Fruit fly (Drosophila melanogaster) whole organism, embryonic: ENCODE results near the gene ATPsynC.

Experiments used
- Atf-2 ChIP-seq: fragments of 200-800 bp; sonication (Bioruptor generic); optimal IDR thresholded peaks from 2 replicates; lab custom pipeline; 2016; ENCODE audit warnings: missing biosample characterization, missing genetic modification characterization
- BtbVII ChIP-seq: fragments of 200-800 bp; sonication (Bioruptor generic); optimal IDR thresholded peaks from 3 replicates; lab custom pipeline; 2017; ENCODE audit warnings: missing biosample characterization, mild to moderate bottlenecking, missing genetic modification characterization
- CG10462 ChIP-seq: fragments of 200-800 bp; sonication (Bioruptor generic); optimal IDR thresholded peaks from 2 replicates; lab custom pipeline; 2016; ENCODE audit warnings: missing biosample characterization, missing genetic modification characterization
- CG11398 ChIP-seq: fragments of 200-800 bp; sonication (Bioruptor generic); optimal IDR thresholded peaks from 2 replicates; lab custom pipeline; 2016; ENCODE audit warnings: missing biosample characterization, missing genetic modification characterization
- CG11723 ChIP-seq: fragments of 200-800 bp; sonication (Bioruptor generic); optimal IDR thresholded peaks from 2 replicates; lab custom pipeline; 2017; ENCODE audit warnings: missing biosample characterization, mild to moderate bottlenecking, missing genetic modification characterization
- CG12104 ChIP-seq: fragments of 200-800 bp; sonication (Bioruptor generic); optimal IDR thresholded peaks from 3 replicates; lab custom pipeline; 2016; ENCODE audit warnings: missing biosample characterization, missing genetic modification characterization
- CG12236 ChIP-seq: fragments of 200-800 bp; sonication (Bioruptor generic); optimal IDR thresholded peaks from 2 replicates; lab custom pipeline; 2016; ENCODE audit warnings: missing biosample characterization, missing genetic modification characterization
- CG13424 ChIP-seq: fragments of 200-800 bp; sonication (Bioruptor generic); optimal IDR thresholded peaks from 2 replicates; lab custom pipeline; 2019; ENCODE audit warnings: missing biosample characterization, mild to moderate bottlenecking, missing genetic modification characterization, moderate library complexity
- CG13775 ChIP-seq: fragments of 200-800 bp; sonication (Bioruptor generic); optimal IDR thresholded peaks from 3 replicates; lab custom pipeline; 2017; ENCODE audit warnings: missing biosample characterization, mild to moderate bottlenecking, missing genetic modification characterization
- CG14710 ChIP-seq: fragments of 200-800 bp; sonication (Bioruptor generic); optimal IDR thresholded peaks from 3 replicates; lab custom pipeline; 2019; ENCODE audit warnings: missing biosample characterization, mild to moderate bottlenecking, missing genetic modification characterization, moderate library complexity
- CG17612 ChIP-seq: fragments of 200-800 bp; sonication (Bioruptor generic); IDR thresholded peaks from 2 replicates; pipeline ENCODE4 v1.3.6; 2022; ENCODE audit warnings: missing biosample characterization, missing genetic modification characterization
- CG31365 ChIP-seq: fragments of 200-800 bp; sonication (Bioruptor generic); optimal IDR thresholded peaks from 2 replicates; lab custom pipeline; 2018; ENCODE audit warnings: missing biosample characterization, mild to moderate bottlenecking, missing genetic modification characterization
- CG33213 ChIP-seq: fragments of 200-800 bp; sonication (Bioruptor generic); optimal IDR thresholded peaks from 3 replicates; lab custom pipeline; 2016; ENCODE audit warnings: missing biosample characterization, missing genetic modification characterization
- CG34224 ChIP-seq: fragments of 200-800 bp; sonication (Bioruptor generic); IDR thresholded peaks from 3 replicates; pipeline ENCODE4 v1.3.6; 2022; ENCODE audit warnings: missing biosample characterization, missing genetic modification characterization; ENCODE audit not compliant: partially characterized antibody
- CG3995 ChIP-seq: fragments of 200-800 bp; sonication (Bioruptor generic); optimal IDR thresholded peaks from 3 replicates; lab custom pipeline; 2016; ENCODE audit warnings: missing biosample characterization, missing genetic modification characterization
- CG4730 ChIP-seq: fragments of 200-800 bp; sonication (Bioruptor generic); IDR thresholded peaks from 2 replicates; pipeline ENCODE4 v1.3.6; 2022; ENCODE audit warnings: missing biosample characterization, missing genetic modification characterization
- CG4820 ChIP-seq: fragments of 200-800 bp; sonication (Bioruptor generic); optimal IDR thresholded peaks from 3 replicates; lab custom pipeline; 2016; ENCODE audit warnings: missing biosample characterization, missing genetic modification characterization
- CG6689 ChIP-seq: fragments of 200-800 bp; sonication (Bioruptor generic); IDR thresholded peaks from 2 replicates; pipeline ENCODE4 v1.3.6; 2022; ENCODE audit warnings: missing biosample characterization, missing genetic modification characterization
- CG9817 ChIP-seq: fragments of 200-800 bp; sonication (Bioruptor generic); optimal IDR thresholded peaks from 2 replicates; lab custom pipeline; 2018; ENCODE audit warnings: missing biosample characterization, mild to moderate bottlenecking, missing genetic modification characterization, moderate library complexity
- Camta ChIP-seq: fragments of 200-800 bp; sonication (Bioruptor generic); optimal IDR thresholded peaks from 2 replicates; lab custom pipeline; 2016; ENCODE audit warnings: missing biosample characterization, missing genetic modification characterization
- Chrac-16 ChIP-seq: fragments of 200-800 bp; sonication (Bioruptor generic); optimal IDR thresholded peaks from 3 replicates; lab custom pipeline; 2016; ENCODE audit warnings: missing biosample characterization, missing genetic modification characterization
- D ChIP-seq, 2 experiments: fragments of 200-800 bp in 1 of 2; fragments of >200 bp in 1 of 2; sonication (Bioruptor generic) in 1 of 2; optimal IDR thresholded peaks; 2 replicates in 1 of 2; 3 replicates in 1 of 2; lab custom pipeline; 2017; ENCODE audit warnings: mild to moderate bottlenecking in 1 of 2, missing biosample characterization in 1 of 2, missing genetic modification characterization in 1 of 2, missing genetic modification reagents in 1 of 2
- Deaf1 ChIP-seq: fragments of 200-800 bp; optimal IDR thresholded peaks from 3 replicates; lab custom pipeline; 2019; ENCODE audit warnings: missing biosample characterization, mild to moderate bottlenecking, missing genetic modification characterization, moderate library complexity
- Dfd ChIP-seq, 2 experiments: fragments of >200 bp; optimal IDR thresholded peaks; 2 replicates each; lab custom pipeline; 2017; ENCODE audit warnings: missing biosample characterization in 2 of 2, missing genetic modification characterization in 2 of 2
- ERR ChIP-seq: fragments of 200-800 bp; sonication (Bioruptor generic); optimal IDR thresholded peaks from 2 replicates; lab custom pipeline; 2016; ENCODE audit warnings: missing biosample characterization, missing genetic modification characterization
- HLH3B ChIP-seq: fragments of 200-800 bp; sonication (Bioruptor generic); IDR thresholded peaks from 2 replicates; pipeline ENCODE4 v1.3.6; 2022; ENCODE audit warnings: missing biosample characterization, missing genetic modification characterization
- Hand ChIP-seq: fragments of 200-800 bp; sonication (Bioruptor generic); optimal IDR thresholded peaks from 2 replicates; lab custom pipeline; 2017; ENCODE audit warnings: mild to moderate bottlenecking, missing biosample characterization, missing genetic modification reagents, missing genetic modification characterization
- Nf-YA ChIP-seq: fragments of 200-800 bp; sonication (Bioruptor generic); IDR thresholded peaks from 2 replicates; pipeline ENCODE4 v1.3.6; 2022; ENCODE audit warnings: missing biosample characterization, missing genetic modification characterization
- Pdp1 ChIP-seq, 2 experiments: fragments of 200-800 bp; sonication (Bioruptor generic); optimal IDR thresholded peaks; 3 replicates each; lab custom pipeline; 2016; ENCODE audit warnings: missing biosample characterization in 2 of 2, missing genetic modification characterization in 2 of 2, mild to moderate bottlenecking in 1 of 2, moderate library complexity in 1 of 2
- Ptx1 ChIP-seq: fragments of 200-800 bp; sonication (Bioruptor generic); IDR thresholded peaks from 2 replicates; pipeline ENCODE4 v1.3.6; 2022; ENCODE audit warnings: missing biosample characterization, missing genetic modification characterization
- Sox102F ChIP-seq: fragments of 200-800 bp; sonication (Bioruptor generic); optimal IDR thresholded peaks from 2 replicates; lab custom pipeline; 2018; ENCODE audit warnings: missing biosample characterization, mild to moderate bottlenecking, missing genetic modification characterization, moderate library complexity
- btn ChIP-seq: fragments of 200-800 bp; sonication (Bioruptor generic); optimal IDR thresholded peaks from 2 replicates; lab custom pipeline; 2016; ENCODE audit warnings: missing biosample characterization, missing genetic modification characterization
- cato ChIP-seq: fragments of 200-800 bp; sonication (Bioruptor generic); optimal IDR thresholded peaks from 2 replicates; lab custom pipeline; 2016; ENCODE audit warnings: missing biosample characterization, missing genetic modification characterization, borderline replicate concordance
- dati ChIP-seq: fragments of 200-800 bp; sonication (Bioruptor generic); IDR thresholded peaks from 2 replicates; pipeline ENCODE4 v1.3.6; 2022; ENCODE audit warnings: missing biosample characterization, missing genetic modification characterization
- esg ChIP-seq: fragments of 200-800 bp; sonication (Bioruptor generic); conservative IDR thresholded peaks from 2 replicates; pipeline ENCODE4 v1.3.6; 2022; ENCODE audit warnings: missing biosample characterization, missing genetic modification characterization
- fd102C ChIP-seq: fragments of 200-800 bp; sonication (Bioruptor generic); optimal IDR thresholded peaks from 2 replicates; lab custom pipeline; 2018; ENCODE audit warnings: missing biosample characterization, mild to moderate bottlenecking, missing genetic modification characterization, moderate library complexity
- lola ChIP-seq, 3 experiments: fragments of >200 bp in 2 of 3; fragments of 200-800 bp in 1 of 3; sonication (Bioruptor generic) in 1 of 3; optimal IDR thresholded peaks; 2 replicates each; lab custom pipeline; 2017 to 2019; ENCODE audit warnings: missing biosample characterization in 3 of 3, missing genetic modification characterization in 3 of 3, mild to moderate bottlenecking in 1 of 3, moderate library complexity in 1 of 3
- mirr ChIP-seq: fragments of 200-800 bp; sonication (Bioruptor generic); optimal IDR thresholded peaks from 3 replicates; lab custom pipeline; 2018; ENCODE audit warnings: missing biosample characterization, mild to moderate bottlenecking, missing genetic modification characterization
- peb ChIP-seq: fragments of 200-800 bp; sonication (Bioruptor generic); IDR thresholded peaks from 2 replicates; pipeline ENCODE4 v1.3.6; 2022; ENCODE audit warnings: missing biosample characterization, missing genetic modification characterization
- pfk ChIP-seq: fragments of 200-800 bp; sonication (Bioruptor generic); optimal IDR thresholded peaks from 2 replicates; lab custom pipeline; 2018; ENCODE audit warnings: missing biosample characterization, mild to moderate bottlenecking, missing genetic modification characterization, moderate library complexity
- ranshi ChIP-seq: fragments of 200-800 bp; sonication (Bioruptor generic); IDR thresholded peaks from 2 replicates; pipeline ENCODE4 v1.3.6; 2022; ENCODE audit warnings: missing biosample characterization, missing genetic modification characterization
- schlank ChIP-seq: fragments of 200-800 bp; sonication (Bioruptor generic); optimal IDR thresholded peaks from 2 replicates; lab custom pipeline; 2018; ENCODE audit warnings: missing biosample characterization, mild to moderate bottlenecking, missing genetic modification characterization
- sima ChIP-seq: fragments of 200-800 bp; sonication (Bioruptor generic); optimal IDR thresholded peaks from 2 replicates; lab custom pipeline; 2016; ENCODE audit warnings: missing biosample characterization, missing genetic modification characterization
- sr ChIP-seq: fragments of 200-800 bp; sonication (Bioruptor generic); IDR thresholded peaks from 3 replicates; pipeline ENCODE4 v1.3.6; 2022; ENCODE audit warnings: missing biosample characterization, missing genetic modification characterization
- stwl ChIP-seq: fragments of 200-800 bp; sonication (Bioruptor generic); optimal IDR thresholded peaks from 3 replicates; lab custom pipeline; 2018; ENCODE audit warnings: missing biosample characterization, mild to moderate bottlenecking, missing genetic modification characterization, moderate library complexity
- trem ChIP-seq: fragments of 200-800 bp; optimal IDR thresholded peaks from 3 replicates; lab custom pipeline; 2019; ENCODE audit warnings: missing biosample characterization, mild to moderate bottlenecking, missing genetic modification characterization, moderate library complexity
- trh ChIP-seq: fragments of 200-800 bp; sonication (Bioruptor generic); optimal IDR thresholded peaks from 2 replicates; lab custom pipeline; 2016; ENCODE audit warnings: missing biosample characterization, missing genetic modification characterization
- tup ChIP-seq: fragments of 200-800 bp; sonication (Bioruptor generic); optimal IDR thresholded peaks from 2 replicates; lab custom pipeline; 2016; ENCODE audit warnings: missing biosample characterization, mild to moderate bottlenecking, missing genetic modification characterization, moderate library complexity
- tx ChIP-seq: fragments of 200-800 bp; sonication (Bioruptor generic); optimal IDR thresholded peaks from 2 replicates; lab custom pipeline; 2016; ENCODE audit warnings: missing biosample characterization, missing genetic modification characterization
- wek ChIP-seq: fragments of 200-800 bp; sonication (Bioruptor generic); optimal IDR thresholded peaks from 3 replicates; lab custom pipeline; 2018; ENCODE audit warnings: missing biosample characterization, mild to moderate bottlenecking, missing genetic modification characterization, moderate library complexity
- zen ChIP-seq: fragments of 200-800 bp; sonication (Bioruptor generic); optimal IDR thresholded peaks from 3 replicates; lab custom pipeline; 2018; ENCODE audit warnings: missing biosample characterization, mild to moderate bottlenecking, missing genetic modification characterization, moderate library complexity

Gene ATPsynC

dm6 chr3R:31215830-31216229 lies 3.6 kb downstream of the ATPsynC start, which contains the start of gene CG15561 (continued):
- TF ChIP-seq CG12104 (GFP tag; lab: Kevin White, UChicago) (no peak), Pdp1 (GFP tag; optimal IDR thresholded peaks at IDR 0.05; lab: Kevin White, UChicago) (peak in 1 of 2 experiments; percentile 48), Hand (GFP tag; lab: Kevin White, UChicago) (no peak), Sox102F (no peak), Deaf1 (no peak), cato (GFP tag; lab: Kevin White, UChicago) (no peak), CG13424 (tag; lab: Kevin White, UChicago) (peak; percentile 57), sr (GFP tag; lab: Robert Waterston, UW) (no peak), Dfd (GFP tag; optimal IDR thresholded peaks at IDR 0.05; lab: Kevin White, UChicago) (no peak), CG33213 (peak; percentile 75), CG11398 (GFP tag; lab: Kevin White, UChicago) (no peak), D (optimal IDR thresholded peaks at IDR 0.05; lab: Kevin White, UChicago) (no peak), D (GFP tag; optimal IDR thresholded peaks at IDR 0.05; lab: Kevin White, UChicago) (no peak), pfk (GFP tag; lab: Kevin White, UChicago) (peak; percentile 66), CG10462 (GFP tag; lab: Kevin White, UChicago) (no peak), CG6689 (GFP tag; lab: Robert Waterston, UW) (no peak), CG12236 (GFP tag; lab: Kevin White, UChicago) (peak; percentile 20), lola (GFP tag; optimal IDR thresholded peaks at IDR 0.05; lab: Kevin White, UChicago) (no peak), fd102C (peak; percentile 13), zen (tag; lab: Kevin White, UChicago) (peak; percentile 43), CG17612 (GFP tag; lab: Robert Waterston, UW) (no peak), Chrac-16 (GFP tag; lab: Kevin White, UChicago) (no peak), tx (peak; percentile 20), Atf-2 (GFP tag; lab: Kevin White, UChicago) (no peak), tup (no peak), CG34224 (GFP tag; lab: Robert Waterston, UW) (no peak), CG4820 (GFP tag; lab: Kevin White, UChicago) (no peak), BtbVII (GFP tag; lab: Kevin White, UChicago) (no peak), CG11723 (GFP tag; lab: Kevin White, UChicago) (no peak), esg (GFP tag; lab: Robert Waterston, UW) (no peak), Camta (peak; percentile 54), wek (peak; percentile 53), ranshi (no peak), Ptx1 (GFP tag; lab: Robert Waterston, UW) (no peak), CG14710 (tag; lab: Kevin White, UChicago) (peak; percentile 51), trh (GFP tag; lab: Kevin White, UChicago) (no peak), sima (GFP tag; lab: Kevin White, UChicago) (no peak), trem (tag; lab: Kevin White, UChicago) (peak; percentile 68), CG31365 (tag; lab: Kevin White, UChicago) (no peak), HLH3B (GFP tag; lab: Robert Waterston, UW) (no peak), CG4730 (GFP tag; lab: Robert Waterston, UW) (no peak), schlank (tag; lab: Kevin White, UChicago) (no peak), btn (GFP tag; lab: Kevin White, UChicago) (peak; percentile 50), CG9817 (no peak), CG3995 (GFP tag; lab: Kevin White, UChicago) (no peak), dati (GFP tag; lab: Robert Waterston, UW) (no peak), peb (GFP tag; lab: Robert Waterston, UW) (no peak), mirr (GFP tag; lab: Kevin White, UChicago) (peak; percentile 64), CG13775 (GFP tag; lab: Kevin White, UChicago) (peak; percentile 6), Nf-YA (GFP tag; lab: Robert Waterston, UW) (no peak), stwl (peak; percentile 81), ERR (no peak)
